Fruit fly (Drosophila melanogaster) whole organism, prepupa: ENCODE data around the gene Snmp1.

Experiments
- Blimp-1 ChIP-seq: fragments of 200-800 bp; sonication (Bioruptor generic); optimal IDR thresholded peaks from 3 replicates; lab custom pipeline; 2017; ENCODE audit warnings: missing biosample characterization, missing genetic modification characterization, mild to moderate bottlenecking, moderate library complexity, missing genetic modification reagents
- CG10631 ChIP-seq: fragments of 200-800 bp; sonication (Bioruptor generic); optimal IDR thresholded peaks from 2 replicates; lab custom pipeline; 2016; ENCODE audit warnings: missing biosample characterization, missing genetic modification characterization
- CG10669 ChIP-seq: fragments of 200-800 bp; sonication (Bioruptor generic); optimal IDR thresholded peaks from 3 replicates; lab custom pipeline; 2018; ENCODE audit warnings: missing biosample characterization, mild to moderate bottlenecking, missing genetic modification characterization, moderate library complexity
- CG11294 ChIP-seq: fragments of 200-800 bp; sonication (Bioruptor generic); IDR thresholded peaks from 2 replicates; pipeline ENCODE4 v1.3.6; 2022; ENCODE audit warnings: missing biosample characterization, missing genetic modification characterization
- CG11762 ChIP-seq: fragments of 200-800 bp; sonication (Bioruptor generic); optimal IDR thresholded peaks from 3 replicates; lab custom pipeline; 2016; ENCODE audit warnings: missing biosample characterization, missing genetic modification characterization; ENCODE audit not compliant: insufficient read depth
- CG11902 ChIP-seq: fragments of 200-800 bp; sonication (Bioruptor generic); optimal IDR thresholded peaks from 3 replicates; lab custom pipeline; 2016; ENCODE audit warnings: missing biosample characterization, missing genetic modification characterization
- CG1621 ChIP-seq: fragments of 200-800 bp; sonication (Bioruptor generic); optimal IDR thresholded peaks from 3 replicates; lab custom pipeline; 2018; ENCODE audit warnings: missing biosample characterization, mild to moderate bottlenecking, missing genetic modification characterization
- CG16779 ChIP-seq: fragments of 200-800 bp; sonication (Bioruptor generic); optimal IDR thresholded peaks from 3 replicates; lab custom pipeline; 2017; ENCODE audit warnings: missing biosample characterization, mild to moderate bottlenecking, missing genetic modification characterization
- CG3032 ChIP-seq: fragments of 200-800 bp; optimal IDR thresholded peaks from 2 replicates; lab custom pipeline; 2019; ENCODE audit warnings: missing biosample characterization, mild to moderate bottlenecking, missing genetic modification characterization, moderate library complexity
- CG32006 ChIP-seq: fragments of 200-800 bp; sonication (Bioruptor generic); optimal IDR thresholded peaks from 3 replicates; lab custom pipeline; 2017; ENCODE audit warnings: missing biosample characterization, mild to moderate bottlenecking, missing genetic modification characterization
- CG34406 ChIP-seq: fragments of 200-800 bp; sonication (Bioruptor generic); optimal IDR thresholded peaks from 3 replicates; lab custom pipeline; 2016; ENCODE audit warnings: missing biosample characterization, missing genetic modification characterization
- CG4318 ChIP-seq: fragments of 200-800 bp; sonication (Bioruptor generic); optimal IDR thresholded peaks from 3 replicates; lab custom pipeline; 2017; ENCODE audit warnings: missing biosample characterization, mild to moderate bottlenecking, missing genetic modification characterization
- CG6163 ChIP-seq: fragments of 200-800 bp; sonication (Bioruptor generic); IDR thresholded peaks from 3 replicates; pipeline ENCODE4 v1.3.6; 2022; ENCODE audit warnings: missing biosample characterization, missing genetic modification characterization
- CG6276 ChIP-seq: fragments of 200-800 bp; sonication (Bioruptor generic); optimal IDR thresholded peaks from 2 replicates; lab custom pipeline; 2017; ENCODE audit warnings: missing biosample characterization, mild to moderate bottlenecking, missing genetic modification characterization
- CG6792 ChIP-seq: fragments of 200-800 bp; sonication (Bioruptor generic); optimal IDR thresholded peaks from 3 replicates; lab custom pipeline; 2016; ENCODE audit warnings: missing biosample characterization, missing genetic modification characterization
- CG6808 ChIP-seq: fragments of 200-800 bp; sonication (Bioruptor generic); optimal IDR thresholded peaks from 3 replicates; lab custom pipeline; 2017; ENCODE audit warnings: missing biosample characterization, missing genetic modification characterization, mild to moderate bottlenecking, moderate library complexity, missing genetic modification reagents
- CG6854 ChIP-seq: fragments of 200-800 bp; sonication (Bioruptor generic); optimal IDR thresholded peaks from 2 replicates; lab custom pipeline; 2017; ENCODE audit warnings: missing biosample characterization, mild to moderate bottlenecking, missing genetic modification characterization
- CG8119 ChIP-seq: fragments of 200-800 bp; sonication (Bioruptor generic); IDR thresholded peaks from 3 replicates; pipeline ENCODE4 v1.3.6; 2022; ENCODE audit warnings: missing biosample characterization, missing genetic modification characterization
- CG8632 ChIP-seq: fragments of 200-800 bp; sonication (Bioruptor generic); optimal IDR thresholded peaks from 3 replicates; lab custom pipeline; 2016; ENCODE audit warnings: missing biosample characterization, missing genetic modification characterization
- CG9139 ChIP-seq: fragments of 200-800 bp; sonication (Bioruptor generic); optimal IDR thresholded peaks from 3 replicates; lab custom pipeline; 2017; ENCODE audit warnings: missing biosample characterization, mild to moderate bottlenecking, missing genetic modification characterization
- Eip75B ChIP-seq: fragments of 200-800 bp; sonication (Bioruptor generic); optimal IDR thresholded peaks from 3 replicates; lab custom pipeline; 2016; ENCODE audit warnings: missing biosample characterization, missing genetic modification characterization
- Eip93F ChIP-seq: fragments of 200-800 bp; sonication (Bioruptor generic); optimal IDR thresholded peaks from 2 replicates; lab custom pipeline; 2016; ENCODE audit warnings: missing biosample characterization, mild to moderate bottlenecking, missing genetic modification characterization
- Ets21C ChIP-seq: fragments of 200-800 bp; sonication (Bioruptor generic); optimal IDR thresholded peaks from 3 replicates; lab custom pipeline; 2016; ENCODE audit warnings: missing biosample characterization, missing genetic modification characterization
- Ets96B ChIP-seq: fragments of 200-800 bp; optimal IDR thresholded peaks from 2 replicates; lab custom pipeline; 2019; ENCODE audit warnings: missing biosample characterization, mild to moderate bottlenecking, missing genetic modification characterization, moderate library complexity
- Gug ChIP-seq: fragments of 200-800 bp; sonication (Bioruptor generic); IDR thresholded peaks from 2 replicates; pipeline ENCODE4 v1.3.6; 2022; ENCODE audit warnings: missing biosample characterization, missing genetic modification characterization
- Hr38 ChIP-seq: sonication (Bioruptor generic); optimal IDR thresholded peaks from 2 replicates; lab custom pipeline; 2016; ENCODE audit warnings: missing biosample characterization, missing genetic modification characterization
- Hr39 ChIP-seq: fragments of 200-800 bp; sonication (Bioruptor generic); optimal IDR thresholded peaks from 2 replicates; lab custom pipeline; 2016; ENCODE audit warnings: missing biosample characterization, missing genetic modification characterization
- Hr4 ChIP-seq: fragments of 200-800 bp; sonication (Bioruptor generic); optimal IDR thresholded peaks from 3 replicates; lab custom pipeline; 2016; ENCODE audit warnings: missing biosample characterization, missing genetic modification characterization
- Lpt ChIP-seq: fragments of 200-800 bp; sonication (Bioruptor generic); optimal IDR thresholded peaks from 3 replicates; lab custom pipeline; 2016; ENCODE audit warnings: missing biosample characterization, missing genetic modification characterization
- Met ChIP-seq: fragments of 200-800 bp; sonication (Bioruptor generic); optimal IDR thresholded peaks from 3 replicates; lab custom pipeline; 2016; ENCODE audit warnings: missing biosample characterization, missing genetic modification characterization
- OdsH ChIP-seq: fragments of 200-800 bp; sonication (Bioruptor generic); optimal IDR thresholded peaks from 3 replicates; lab custom pipeline; 2016; ENCODE audit warnings: missing biosample characterization, missing genetic modification characterization
- Smox ChIP-seq: fragments of 200-800 bp; sonication (Bioruptor generic); optimal IDR thresholded peaks from 3 replicates; lab custom pipeline; 2016; ENCODE audit warnings: missing biosample characterization, missing genetic modification characterization
- Sox14 ChIP-seq: fragments of 200-800 bp; sonication (Bioruptor generic); optimal IDR thresholded peaks from 3 replicates; lab custom pipeline; 2016; ENCODE audit warnings: missing biosample characterization, missing genetic modification characterization
- Sox15 ChIP-seq: fragments of 200-800 bp; sonication (Bioruptor generic); optimal IDR thresholded peaks from 3 replicates; lab custom pipeline; 2016; ENCODE audit warnings: missing biosample characterization, missing genetic modification characterization
- achi ChIP-seq: fragments of 200-800 bp; sonication (Bioruptor generic); optimal IDR thresholded peaks from 3 replicates; lab custom pipeline; 2016; ENCODE audit warnings: missing biosample characterization, missing genetic modification characterization
- acj6 ChIP-seq: fragments of 200-800 bp; sonication (Bioruptor generic); optimal IDR thresholded peaks from 3 replicates; lab custom pipeline; 2016; ENCODE audit warnings: missing biosample characterization, missing genetic modification characterization
- cyc ChIP-seq: fragments of 200-800 bp; sonication (Bioruptor generic); optimal IDR thresholded peaks from 3 replicates; lab custom pipeline; 2016; ENCODE audit warnings: missing biosample characterization, missing genetic modification characterization
- dsx ChIP-seq: fragments of 200-800 bp; optimal IDR thresholded peaks from 3 replicates; lab custom pipeline; 2019; ENCODE audit warnings: missing biosample characterization, mild to moderate bottlenecking, missing genetic modification characterization, moderate library complexity; ENCODE audit not compliant: poor library complexity, severe bottlenecking
- esn ChIP-seq: fragments of 200-800 bp; sonication (Bioruptor generic); optimal IDR thresholded peaks from 2 replicates; lab custom pipeline; 2016; ENCODE audit warnings: missing biosample characterization, mild to moderate bottlenecking, missing genetic modification characterization, moderate library complexity
- fd59A ChIP-seq: fragments of 200-800 bp; sonication (Bioruptor generic); optimal IDR thresholded peaks from 2 replicates; lab custom pipeline; 2017; ENCODE audit warnings: missing biosample characterization, mild to moderate bottlenecking, missing genetic modification characterization, missing genetic modification reagents
- fkh ChIP-seq: fragments of 200-800 bp; sonication (Bioruptor generic); optimal IDR thresholded peaks from 3 replicates; lab custom pipeline; 2017; ENCODE audit warnings: missing biosample characterization, mild to moderate bottlenecking, missing genetic modification characterization, moderate library complexity
- net ChIP-seq: fragments of 200-800 bp; sonication (Bioruptor generic); optimal IDR thresholded peaks from 3 replicates; lab custom pipeline; 2016; ENCODE audit warnings: missing biosample characterization, missing genetic modification characterization
- pdm3 ChIP-seq: fragments of 200-800 bp; sonication (Bioruptor generic); optimal IDR thresholded peaks from 3 replicates; lab custom pipeline; 2016; ENCODE audit warnings: missing biosample characterization, missing genetic modification characterization
- salr ChIP-seq, 2 experiments: fragments of 200-800 bp; sonication (Bioruptor generic); optimal IDR thresholded peaks; 3 replicates each; lab custom pipeline; 2016 to 2018; ENCODE audit warnings: missing biosample characterization in 2 of 2, missing genetic modification characterization in 2 of 2, mild to moderate bottlenecking in 1 of 2
- ss ChIP-seq, 2 experiments: fragments of 200-800 bp; sonication (Bioruptor generic); optimal IDR thresholded peaks; 2 replicates in 1 of 2; 3 replicates in 1 of 2; lab custom pipeline; 2017 to 2018; ENCODE audit warnings: mild to moderate bottlenecking in 2 of 2, missing biosample characterization in 2 of 2, missing genetic modification characterization in 2 of 2, moderate library complexity in 1 of 2
- topi ChIP-seq: fragments of 200-800 bp; sonication (Bioruptor generic); optimal IDR thresholded peaks from 3 replicates; lab custom pipeline; 2016; ENCODE audit warnings: missing biosample characterization, missing genetic modification characterization

The Snmp1 gene

DNA sequence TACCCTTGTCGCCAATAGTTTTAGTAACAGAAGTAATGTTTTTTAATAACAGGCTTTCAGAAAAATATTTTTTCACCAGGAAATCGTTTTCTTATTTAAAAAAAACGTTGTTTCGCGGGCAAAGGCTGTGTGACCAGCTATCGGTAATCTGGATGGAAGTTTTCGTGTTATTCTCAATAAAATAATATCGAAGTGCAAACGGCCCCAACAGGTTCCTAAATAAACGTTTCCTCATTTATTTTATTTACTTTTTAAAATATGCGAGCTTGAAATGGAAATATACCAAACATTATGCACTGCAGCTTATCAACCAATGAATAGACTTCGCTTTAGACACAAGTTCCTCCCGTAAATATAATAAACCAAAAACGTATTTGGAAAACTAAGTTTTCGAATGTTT is 38.0 kb downstream of the Snmp1 start, which contains the start of gene Ice2:
Gene Ice2, plus strand, starts transcription at position 167 of the 400 bp plus-strand sequence.
- TF ChIP-seq esn (GFP tag; lab: Kevin White, UChicago): peak; percentile 20
- TF ChIP-seq CG34406 (GFP tag; lab: Kevin White, UChicago): no peak
- TF ChIP-seq net: no peak
- TF ChIP-seq CG8632 (GFP tag; lab: Kevin White, UChicago): no peak
- TF ChIP-seq Eip93F: no peak
- TF ChIP-seq Gug: no peak

DNA sequence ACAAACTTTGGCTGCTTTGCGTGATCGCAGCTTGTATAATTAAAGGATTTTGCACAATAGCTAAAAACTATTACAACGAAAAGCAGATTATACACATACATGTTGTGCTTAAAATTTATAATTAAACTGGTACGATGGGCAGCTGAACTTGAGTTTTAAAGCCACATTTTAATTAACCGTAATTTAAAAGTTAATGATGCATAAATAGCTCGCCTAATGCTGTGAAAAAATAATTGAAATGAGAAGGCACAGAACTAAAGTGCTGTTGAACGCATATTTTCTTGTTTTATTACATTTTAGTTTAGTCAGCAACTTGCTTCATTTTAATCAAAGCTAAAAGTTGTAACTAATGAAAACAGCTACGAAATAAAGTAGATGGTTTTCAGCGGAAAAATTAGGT is 38.4 kb downstream of the Snmp1 start, which contains the start of gene Obp93a:
Gene Obp93a, minus strand, starts transcription at position 101 of the 400 bp plus-strand sequence.
- TF ChIP-seq Met (GFP tag; lab: Kevin White, UChicago): no peak
- TF ChIP-seq CG32006: no peak
- TF ChIP-seq Eip75B (GFP tag; lab: Kevin White, UChicago): no peak
- no peak for TF ChIP-seq cyc
- TF ChIP-seq CG11762: no peak
- no peak for TF ChIP-seq dsx (GFP tag; lab: Kevin White, UChicago)
- no peak for TF ChIP-seq CG16779
- no peak for TF ChIP-seq CG10669 (GFP tag; lab: Kevin White, UChicago)
- TF ChIP-seq CG6808 (GFP tag; lab: Kevin White, UChicago): no peak
- no peak for TF ChIP-seq CG11902 (GFP tag; lab: Kevin White, UChicago)
- TF ChIP-seq topi: no peak
- TF ChIP-seq Lpt: no peak
- no peak for TF ChIP-seq CG10631 (GFP tag; lab: Kevin White, UChicago)

DNA sequence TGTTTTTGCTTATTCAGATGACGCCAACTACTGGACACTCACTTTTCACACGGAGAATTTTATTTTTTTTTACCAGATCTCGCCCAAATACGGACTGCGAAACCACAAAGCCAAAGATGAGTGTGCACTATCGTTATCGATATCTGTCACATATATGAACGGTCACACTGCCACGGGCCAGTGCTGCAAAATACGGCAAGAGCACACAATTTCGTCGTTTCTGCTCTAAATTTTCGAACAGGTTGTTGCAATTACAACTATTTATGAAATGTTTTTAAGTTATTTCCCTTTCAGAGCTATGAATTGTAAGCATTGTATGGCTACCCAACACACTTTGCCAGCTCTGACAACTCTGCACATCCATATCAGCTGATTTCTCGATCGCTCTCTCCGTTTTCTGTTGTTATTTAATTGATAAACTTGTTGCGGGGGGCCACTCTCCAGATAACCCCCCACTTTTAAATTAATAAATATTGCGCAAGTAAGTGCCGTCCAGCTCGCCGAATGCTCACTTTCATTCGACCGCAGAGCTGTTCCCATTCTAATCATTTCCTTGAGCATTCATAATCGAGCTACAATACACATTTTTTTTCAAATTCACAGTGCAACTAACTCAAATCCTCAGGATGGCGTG is 40.5 kb downstream of the Snmp1 start, which contains the start of the genes slmb and CG5793:
Gene slmb, minus strand, starts transcription at position 134 of the 634 bp plus-strand sequence.
Gene CG5793, plus strand, starts transcription at position 222 of the 634 bp plus-strand sequence.
- TF ChIP-seq CG4318 (GFP tag; lab: Kevin White, UChicago) (no peak), Hr38 (GFP tag; lab: Kevin White, UChicago) (no peak), CG9139 (GFP tag; lab: Kevin White, UChicago) (no peak), salr (GFP tag; optimal IDR thresholded peaks at IDR 0.05; lab: Kevin White, UChicago) (no peak), CG6854 (no peak), Ets96B (tag; lab: Kevin White, UChicago) (no peak), CG6276 (no peak), fkh (GFP tag; lab: Kevin White, UChicago) (no peak), Hr39 (GFP tag; lab: Kevin White, UChicago) (peak; percentile 55), CG6792 (GFP tag; lab: Kevin White, UChicago) (peak; percentile 40), CG8632 (GFP tag; lab: Kevin White, UChicago) (no peak), CG11294 (GFP tag; lab: Robert Waterston, UW) (no peak), CG1621 (no peak), CG16779 (no peak), fd59A (GFP tag; lab: Kevin White, UChicago) (no peak), net (no peak), OdsH (GFP tag; lab: Kevin White, UChicago) (no peak), CG8119 (GFP tag; lab: Robert Waterston, UW) (no peak; the same call in 2 of the 3 replicates), Sox15 (GFP tag; lab: Kevin White, UChicago) (peak; percentile 29), CG10669 (GFP tag; lab: Kevin White, UChicago) (no peak), CG6163 (GFP tag; lab: Robert Waterston, UW) (no peak; the same call in 2 of the 3 replicates), Sox14 (GFP tag; lab: Kevin White, UChicago) (no peak), Smox (no peak), Ets21C (GFP tag; lab: Kevin White, UChicago) (no peak), CG11902 (GFP tag; lab: Kevin White, UChicago) (no peak), CG10631 (GFP tag; lab: Kevin White, UChicago) (peak; percentile 44), acj6 (GFP tag; lab: Kevin White, UChicago) (no peak), Blimp-1 (GFP tag; lab: Kevin White, UChicago) (no peak), achi (GFP tag; lab: Kevin White, UChicago) (peak; percentile 78), ss (GFP tag; optimal IDR thresholded peaks at IDR 0.05; lab: Kevin White, UChicago) (no peak), Eip75B (GFP tag; lab: Kevin White, UChicago) (no peak), Hr4 (GFP tag; lab: Kevin White, UChicago) (no peak), CG3032 (tag; lab: Kevin White, UChicago) (peak; percentile 38), Met (GFP tag; lab: Kevin White, UChicago) (no peak), CG32006 (no peak), esn (GFP tag; lab: Kevin White, UChicago) (peak; percentile 58), pdm3 (no peak), Gug (0 out of 2 replicates have a peak, but pooled peaks have one; percentile 11)
